Worm (Caenorhabditis elegans) whole organism, young adult: ENCODE results near the gene kbp-3.

Source experiments
- B0261.1 ChIP-seq: sonication (generic microtip); optimal IDR thresholded peaks from 2 replicates; lab custom pipeline; 2016; ENCODE audit warnings: mild to moderate bottlenecking, missing genetic modification characterization, moderate library complexity, missing compliant biosample characterization
- C17E4.6 ChIP-seq: fragments of 200-800 bp; sonication (Bioruptor generic); IDR thresholded peaks from 2 replicates; pipeline ENCODE4 v1.3.6; 2022; ENCODE audit warnings: missing genetic modification reagents, missing genetic modification characterization, missing compliant biosample characterization
- D2030.7 ChIP-seq: fragments of 200-800 bp; sonication (Bioruptor generic); IDR thresholded peaks from 2 replicates; pipeline ENCODE4 v1.3.6; 2022; ENCODE audit warnings: missing genetic modification reagents, missing genetic modification characterization, missing compliant biosample characterization
- F23B12.7 ChIP-seq: sonication (generic microtip); optimal IDR thresholded peaks from 2 replicates; lab custom pipeline; 2017; ENCODE audit warnings: missing genetic modification characterization, mild to moderate bottlenecking, missing compliant biosample characterization, antibody characterized with exemption, moderate library complexity; ENCODE audit not compliant: insufficient read depth
- F33H1.4 ChIP-seq: fragments of 200-800 bp; sonication (Bioruptor generic); IDR thresholded peaks from 2 replicates; pipeline ENCODE4 v1.3.6; 2022; ENCODE audit warnings: missing genetic modification reagents, missing genetic modification characterization, missing compliant biosample characterization
- F49E8.2 ChIP-seq: sonication (generic microtip); optimal IDR thresholded peaks from 3 replicates; lab custom pipeline; 2017; ENCODE audit warnings: missing genetic modification characterization, mild to moderate bottlenecking, missing compliant biosample characterization, antibody characterized with exemption, moderate library complexity; ENCODE audit not compliant: insufficient read depth
- K11D2.4 ChIP-seq: fragments of 200-800 bp; sonication (Bioruptor generic); IDR thresholded peaks from 2 replicates; pipeline ENCODE4 v1.3.6; 2022; ENCODE audit warnings: missing genetic modification reagents, missing genetic modification characterization, missing compliant biosample characterization
- K12H6.12 ChIP-seq: fragments of 200-800 bp; sonication (Bioruptor generic); optimal IDR thresholded peaks from 2 replicates; lab custom pipeline; 2018; ENCODE audit warnings: mild to moderate bottlenecking, missing genetic modification characterization, missing compliant biosample characterization
- Y53G8AR.9 ChIP-seq: fragments of 200-800 bp; sonication (Bioruptor generic); conservative IDR thresholded peaks from 2 replicates; pipeline ENCODE4 v1.3.6; 2022; ENCODE audit warnings: missing genetic modification reagents, missing genetic modification characterization, missing compliant biosample characterization
- Y67H2A.10 ChIP-seq: fragments of 200-800 bp; sonication (Bioruptor generic); conservative IDR thresholded peaks from 2 replicates; pipeline ENCODE4 v1.3.6; 2022; ENCODE audit warnings: missing genetic modification reagents, missing genetic modification characterization, missing compliant biosample characterization
- ZK185.1 ChIP-seq: sonication (generic microtip); optimal IDR thresholded peaks from 2 replicates; lab custom pipeline; 2016; ENCODE audit warnings: mild to moderate bottlenecking, missing genetic modification characterization, missing compliant biosample characterization; ENCODE audit not compliant: poor library complexity, severe bottlenecking
- akir-1 ChIP-seq: fragments of 200-800 bp; sonication (Bioruptor generic); optimal IDR thresholded peaks from 2 replicates; lab custom pipeline; 2018; ENCODE audit warnings: mild to moderate bottlenecking, missing genetic modification characterization, moderate library complexity, missing compliant biosample characterization
- ama-1 ChIP-seq, 3 experiments: fragments of 150-350 bp in 1 of 3; sonication (generic microtip) in 2 of 3; optimal IDR thresholded peaks; 2 replicates each; lab custom pipeline; 2014 to 2018; ENCODE audit warnings: missing biosample characterization in 2 of 3, missing genetic modification characterization in 2 of 3, missing genetic modification reagents in 2 of 3
- athp-1 ChIP-seq: sonication (generic microtip); optimal IDR thresholded peaks from 2 replicates; lab custom pipeline; 2017; ENCODE audit warnings: mild to moderate bottlenecking, missing genetic modification characterization, missing compliant biosample characterization
- attf-5 ChIP-seq: fragments of 200-800 bp; sonication (Bioruptor generic); optimal IDR thresholded peaks from 2 replicates; lab custom pipeline; 2018; ENCODE audit warnings: mild to moderate bottlenecking, missing genetic modification characterization, missing compliant biosample characterization
- cebp-1 ChIP-seq, 2 experiments: fragments of 200-800 bp in 1 of 2; sonication (Bioruptor generic) in 1 of 2; sonication (generic microtip) in 1 of 2; IDR thresholded peaks in 1 of 2; optimal IDR thresholded peaks in 1 of 2; 2 replicates each; pipeline versions ENCODE4 v1.3.6 to Lab custom; 2017 to 2022; ENCODE audit warnings: missing compliant biosample characterization in 2 of 2, missing genetic modification characterization in 2 of 2, mild to moderate bottlenecking in 1 of 2, missing genetic modification reagents in 1 of 2, moderate library complexity in 1 of 2
- cebp-2 ChIP-seq: fragments of 200-800 bp; sonication (Bioruptor generic); IDR thresholded peaks from 2 replicates; pipeline ENCODE4 v1.3.6; 2022; ENCODE audit warnings: missing genetic modification characterization, missing compliant biosample characterization
- ceh-100 ChIP-seq: fragments of 200-800 bp; sonication (Bioruptor generic); IDR thresholded peaks from 2 replicates; pipeline ENCODE4 v1.3.6; 2022; ENCODE audit warnings: missing genetic modification reagents, missing genetic modification characterization, missing compliant biosample characterization
- ceh-40 ChIP-seq: fragments of 200-800 bp; sonication (Bioruptor generic); IDR thresholded peaks from 2 replicates; pipeline ENCODE4 v1.3.6; 2022; ENCODE audit warnings: missing genetic modification characterization, missing compliant biosample characterization
- ceh-91 ChIP-seq: fragments of 200-800 bp; sonication (Bioruptor generic); IDR thresholded peaks from 2 replicates; pipeline ENCODE4 v1.3.6; 2022; ENCODE audit warnings: missing genetic modification reagents, missing genetic modification characterization, missing compliant biosample characterization
- dox-1 ChIP-seq: fragments of 200-800 bp; sonication (Bioruptor generic); IDR thresholded peaks from 2 replicates; pipeline ENCODE4 v1.3.6; 2022; ENCODE audit warnings: missing genetic modification reagents, missing genetic modification characterization, missing compliant biosample characterization
- efl-1 ChIP-seq: fragments of 150-350 bp; optimal IDR thresholded peaks from 2 replicates; lab custom pipeline; 2014; ENCODE audit warnings: missing biosample characterization, missing genetic modification reagents, missing genetic modification characterization
- ekl-4 ChIP-seq: fragments of 200-800 bp; sonication (Bioruptor generic); IDR thresholded peaks from 2 replicates; pipeline ENCODE4 v1.3.6; 2022; ENCODE audit warnings: missing genetic modification reagents, missing genetic modification characterization, missing compliant biosample characterization
- gei-17 ChIP-seq: fragments of 200-800 bp; sonication (Bioruptor generic); optimal IDR thresholded peaks from 2 replicates; lab custom pipeline; 2018; ENCODE audit warnings: mild to moderate bottlenecking, missing genetic modification characterization, missing compliant biosample characterization
- hrde-1 ChIP-seq: sonication (generic microtip); optimal IDR thresholded peaks from 2 replicates; lab custom pipeline; 2016; ENCODE audit warnings: missing genetic modification characterization, mild to moderate bottlenecking, missing compliant biosample characterization, moderate library complexity, missing genotype, missing genetic modification reagents, borderline replicate concordance
- lin-26 ChIP-seq: fragments of 200-800 bp; sonication (Bioruptor generic); IDR thresholded peaks from 2 replicates; pipeline ENCODE4 v1.3.6; 2022; ENCODE audit warnings: missing genetic modification reagents, missing genetic modification characterization, missing compliant biosample characterization
- lin-40 ChIP-seq: sonication (generic microtip); optimal IDR thresholded peaks from 2 replicates; lab custom pipeline; 2016; ENCODE audit warnings: missing genetic modification characterization, mild to moderate bottlenecking, missing compliant biosample characterization, missing genotype, missing genetic modification reagents
- lin-54 ChIP-seq: fragments of 200-800 bp; sonication (Bioruptor generic); optimal IDR thresholded peaks from 2 replicates; lab custom pipeline; 2018; ENCODE audit warnings: mild to moderate bottlenecking, missing genetic modification characterization, missing compliant biosample characterization
- lsl-1 ChIP-seq: fragments of 200-800 bp; sonication (Bioruptor generic); optimal IDR thresholded peaks from 2 replicates; lab custom pipeline; 2018; ENCODE audit warnings: mild to moderate bottlenecking, missing genetic modification characterization, moderate library complexity, missing compliant biosample characterization
- lsy-27 ChIP-seq: sonication (generic microtip); optimal IDR thresholded peaks from 2 replicates; lab custom pipeline; 2017; ENCODE audit warnings: missing genetic modification characterization, mild to moderate bottlenecking, missing compliant biosample characterization, antibody characterized with exemption, missing genotype, borderline replicate concordance; ENCODE audit not compliant: insufficient read depth
- madf-10 ChIP-seq: sonication (generic microtip); optimal IDR thresholded peaks from 2 replicates; lab custom pipeline; 2016; ENCODE audit warnings: mild to moderate bottlenecking, missing genetic modification characterization, missing compliant biosample characterization
- madf-6 ChIP-seq: fragments of 200-800 bp; sonication (Bioruptor generic); IDR thresholded peaks from 2 replicates; pipeline ENCODE4 v1.3.6; 2022; ENCODE audit warnings: missing genetic modification reagents, missing genetic modification characterization, missing compliant biosample characterization
- mxl-1 ChIP-seq: sonication (generic microtip); optimal IDR thresholded peaks from 2 replicates; lab custom pipeline; 2016; ENCODE audit warnings: missing genetic modification characterization, missing compliant biosample characterization
- nfyb-1 ChIP-seq: fragments of 200-800 bp; sonication (Bioruptor generic); IDR thresholded peaks from 2 replicates; pipeline ENCODE4 v1.3.6; 2022; ENCODE audit warnings: missing genetic modification reagents, missing genetic modification characterization, missing compliant biosample characterization
- pbrm-1 ChIP-seq: fragments of 200-800 bp; sonication (Bioruptor generic); IDR thresholded peaks from 2 replicates; pipeline ENCODE4 v1.3.6; 2022; ENCODE audit warnings: missing genetic modification reagents, missing genetic modification characterization, missing compliant biosample characterization
- rpc-1 ChIP-seq, 2 experiments: fragments of 150-350 bp in 1 of 2; sonication (generic microtip) in 1 of 2; optimal IDR thresholded peaks; 2 replicates each; lab custom pipeline; 2014 to 2018; ENCODE audit warnings: missing biosample characterization in 1 of 2, missing genetic modification characterization in 1 of 2, missing genetic modification reagents in 1 of 2, missing genotype in 1 of 2
- snpc-1.3 ChIP-seq: sonication (generic microtip); optimal IDR thresholded peaks from 2 replicates; lab custom pipeline; 2017; ENCODE audit warnings: missing genetic modification characterization, mild to moderate bottlenecking, missing compliant biosample characterization, antibody characterized with exemption, moderate library complexity, missing genotype, missing genetic modification reagents; ENCODE audit not compliant: insufficient read depth
- somi-1 ChIP-seq: fragments of 200-800 bp; sonication (Bioruptor generic); optimal IDR thresholded peaks from 2 replicates; lab custom pipeline; 2018; ENCODE audit warnings: mild to moderate bottlenecking, missing genetic modification characterization, missing compliant biosample characterization
- tbp1 ChIP-seq: fragments of 200-800 bp; sonication (Bioruptor generic); optimal IDR thresholded peaks from 2 replicates; lab custom pipeline; 2018; ENCODE audit warnings: mild to moderate bottlenecking, missing genetic modification characterization, missing compliant biosample characterization
- tlf-1 ChIP-seq: fragments of 200-800 bp; sonication (Bioruptor generic); optimal IDR thresholded peaks from 2 replicates; lab custom pipeline; 2018; ENCODE audit warnings: mild to moderate bottlenecking, missing genetic modification characterization, missing compliant biosample characterization
- unc-130 ChIP-seq: sonication (generic microtip); optimal IDR thresholded peaks from 2 replicates; lab custom pipeline; 2016; ENCODE audit warnings: missing genetic modification reagents, missing genetic modification characterization, missing compliant biosample characterization
- xnd-1 ChIP-seq: sonication (generic microtip); optimal IDR thresholded peaks from 2 replicates; lab custom pipeline; 2016; ENCODE audit warnings: missing genotype, missing genetic modification reagents, missing genetic modification characterization, missing compliant biosample characterization
- ztf-18 ChIP-seq: sonication (generic microtip); optimal IDR thresholded peaks from 2 replicates; lab custom pipeline; 2016; ENCODE audit warnings: missing genotype, mild to moderate bottlenecking, missing genetic modification characterization, missing compliant biosample characterization
- ztf-25 ChIP-seq: fragments of 200-800 bp; sonication (Bioruptor generic); IDR thresholded peaks from 2 replicates; pipeline ENCODE4 v1.3.6; 2022; ENCODE audit warnings: missing genetic modification reagents, missing genetic modification characterization, missing compliant biosample characterization
- ztf-26 ChIP-seq: sonication (generic microtip); optimal IDR thresholded peaks from 2 replicates; lab custom pipeline; 2017; ENCODE audit warnings: missing genetic modification characterization, missing compliant biosample characterization

Gene kbp-3

ce11 chrII:14349356-14349923 is 40.4 kb downstream of the kbp-3 start, which contains the start of the genes Y54G11A.17, lin-7 and elof-1:
Gene Y54G11A.17, minus strand, starts transcription at chrII:14349406.
Gene lin-7, minus strand, starts transcription at chrII:14349406.
Gene elof-1, plus strand, starts transcription at chrII:14349738.
- TF ChIP-seq pbrm-1: peak; percentile 71
- TF ChIP-seq lin-40 (tag; lab: Kevin White, UChicago): peak; percentile 73
- peak; percentile 7 for TF ChIP-seq unc-130 (GFP tag; lab: Kevin White, UChicago)
- TF ChIP-seq hrde-1 (tag; lab: Kevin White, UChicago): no peak
- peak; percentile 42 for TF ChIP-seq athp-1 (tag; lab: Kevin White, UChicago)
- peak; percentile 75 for TF ChIP-seq madf-6 (GFP tag; lab: Robert Waterston, UW)
- TF ChIP-seq lsl-1 (GFP tag; lab: Kevin White, UChicago): peak; percentile 97
- peak; percentile 42; the same call in 1 of the 2 replicates for TF ChIP-seq ekl-4 (GFP tag; lab: Robert Waterston, UW)
- TF ChIP-seq ZK185.1 (tag; lab: Kevin White, UChicago): peak; percentile 40
- TF ChIP-seq K12H6.12: peak; percentile 73
- peak; percentile 44; the same call in 1 of the 2 replicates for TF ChIP-seq C17E4.6 (GFP tag; lab: Robert Waterston, UW)
- peak; percentile 86 for TF ChIP-seq F23B12.7 (tag; lab: Kevin White, UChicago)
- peak; percentile 21 for TF ChIP-seq rpc-1 (optimal IDR thresholded peaks at IDR 0.05; lab: Kevin White, UChicago)
- TF ChIP-seq rpc-1 (tag; optimal IDR thresholded peaks at IDR 0.05; lab: Kevin White, UChicago): no peak
- peak; percentile 77; the same call in 1 of the 2 replicates for TF ChIP-seq Y67H2A.10 (GFP tag; lab: Robert Waterston, UW)
- TF ChIP-seq attf-5 (GFP tag; lab: Kevin White, UChicago): peak; percentile 96
- TF ChIP-seq Y53G8AR.9 (GFP tag; lab: Robert Waterston, UW): peak; percentile 77; the same call in 1 of the 2 replicates
- TF ChIP-seq ztf-26 (tag; lab: Kevin White, UChicago): peak; percentile 23
- TF ChIP-seq efl-1 (GFP tag; lab: Kevin White, UChicago): peak; percentile 90
- TF ChIP-seq F33H1.4: peak; percentile 73
- no peak for TF ChIP-seq K11D2.4 (GFP tag; lab: Robert Waterston, UW)
- TF ChIP-seq dox-1: peak; percentile 83
- TF ChIP-seq akir-1 (GFP tag; lab: Kevin White, UChicago): no peak
- TF ChIP-seq somi-1 (GFP tag; lab: Kevin White, UChicago): no peak
- TF ChIP-seq D2030.7: peak; percentile 92
- TF ChIP-seq snpc-1.3 (tag; lab: Kevin White, UChicago): peak; percentile 67
- TF ChIP-seq madf-10 (tag; lab: Kevin White, UChicago): peak; percentile 5
- peak; percentile 37 for TF ChIP-seq ama-1 (optimal IDR thresholded peaks at IDR 0.05; lab: Kevin White, UChicago)
- TF ChIP-seq ama-1 (GFP tag; optimal IDR thresholded peaks at IDR 0.05; lab: Kevin White, UChicago): peak in 1 of 2 experiments; percentile 56
- TF ChIP-seq nfyb-1 (GFP tag; lab: Robert Waterston, UW): peak; percentile 77; the same call in 1 of the 2 replicates
- TF ChIP-seq cebp-1 (GFP tag; IDR thresholded peaks at IDR 0.05; lab: Robert Waterston, UW): peak; percentile 85
- peak; percentile 92 for TF ChIP-seq cebp-1 (tag; optimal IDR thresholded peaks at IDR 0.05; lab: Kevin White, UChicago)
- TF ChIP-seq tlf-1 (GFP tag; lab: Kevin White, UChicago): peak; percentile 76
- TF ChIP-seq cebp-2 (GFP tag; lab: Robert Waterston, UW): no peak
- TF ChIP-seq gei-17 (GFP tag; lab: Kevin White, UChicago): no peak
- TF ChIP-seq ztf-18: peak; percentile 48
- TF ChIP-seq mxl-1 (tag; lab: Kevin White, UChicago): no peak
- TF ChIP-seq lin-54: peak; percentile 84
- TF ChIP-seq lsy-27 (tag; lab: Kevin White, UChicago): no peak
- peak; percentile 83 for TF ChIP-seq F49E8.2
- peak; percentile 51 for TF ChIP-seq ceh-100 (GFP tag; lab: Robert Waterston, UW)
- no peak for TF ChIP-seq lin-26 (GFP tag; lab: Robert Waterston, UW)
- peak; percentile 28 for TF ChIP-seq xnd-1
- TF ChIP-seq B0261.1 (tag; lab: Kevin White, UChicago): no peak
- no peak for TF ChIP-seq ztf-25 (GFP tag; lab: Robert Waterston, UW)
- TF ChIP-seq ceh-91 (GFP tag; lab: Robert Waterston, UW): peak; percentile 50
- peak; percentile 68 for TF ChIP-seq tbp1 (GFP tag; lab: Kevin White, UChicago)
- TF ChIP-seq ceh-40 (GFP tag; lab: Robert Waterston, UW): no peak
